Fruit fly (Drosophila melanogaster) Kc167 (cell line): ENCODE data around the gene btsz.

ENCODE experiments used
- Myc ChIP-seq: fragments of >200 bp; optimal IDR thresholded peaks from 2 replicates; lab custom pipeline; 2017; ENCODE audit warnings: missing external identifiers
- Sin3A ChIP-seq: fragments of >200 bp; optimal IDR thresholded peaks from 2 replicates; lab custom pipeline; 2018; ENCODE audit warnings: missing external identifiers
- h ChIP-seq: fragments of >200 bp; optimal IDR thresholded peaks from 3 replicates; lab custom pipeline; 2018; ENCODE audit warnings: missing external identifiers
- insv ChIP-seq: fragments of >200 bp; optimal IDR thresholded peaks from 3 replicates; lab custom pipeline; 2018; ENCODE audit warnings: missing external identifiers
- psq ChIP-seq: fragments of >200 bp; optimal IDR thresholded peaks from 2 replicates; lab custom pipeline; 2017; ENCODE audit warnings: missing external identifiers
- ttk ChIP-seq: sonication (Bioruptor generic); optimal IDR thresholded peaks from 2 replicates; lab custom pipeline; 2017; ENCODE audit warnings: missing external identifiers

DNA sequence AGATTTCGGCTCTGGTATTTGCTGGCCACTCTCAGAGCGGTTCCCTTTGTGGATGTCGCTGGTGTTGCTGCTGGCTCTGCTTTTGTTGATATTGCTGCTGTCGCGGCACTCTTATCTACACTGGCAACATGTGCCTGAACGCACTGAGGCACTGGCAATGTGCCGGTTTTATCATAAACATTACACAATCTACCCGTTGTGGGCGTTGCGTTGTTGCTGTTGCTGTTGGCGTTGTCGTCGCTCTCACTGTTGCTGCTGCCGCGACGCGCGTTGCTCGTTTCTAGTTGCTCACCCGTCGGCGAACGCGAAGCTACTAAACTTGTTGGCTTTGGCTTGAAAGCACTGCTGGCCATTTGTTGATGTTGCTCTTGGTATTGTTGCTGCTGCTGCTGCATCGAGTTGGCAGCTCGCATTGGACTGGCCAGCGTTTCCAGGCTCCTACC, 55.6 kb downstream of the btsz start:
- no peak for TF ChIP-seq h (lab: Kevin White, UChicago)
- TF ChIP-seq ttk: no peak
- no peak for TF ChIP-seq psq (lab: Kevin White, UChicago)
- TF ChIP-seq Myc (lab: Kevin White, UChicago): no peak
- no peak for TF ChIP-seq insv (lab: Kevin White, UChicago)
- TF ChIP-seq Sin3A (lab: Kevin White, UChicago): no peak
